Fruit fly (Drosophila melanogaster): Measurements from ENCODE around the gene CG15145.

- no peak for TF ChIP-seq CG8478 (optimal IDR thresholded peaks at IDR 0.05)
- no peak for TF ChIP-seq CTCF (optimal IDR thresholded peaks at IDR 0.05)
Observed at dm6 chr2L:17558111-17558773, 26.2 kb upstream of the CG15145 start.
